Fruit fly (Drosophila melanogaster) whole organism, embryonic: Measurements from ENCODE around the gene CG42554.

ENCODE experiments used
- Ada2b ChIP-seq: fragments of 200-800 bp; sonication (Bioruptor generic); IDR thresholded peaks from 2 replicates; pipeline ENCODE4 v1.3.6; 2022; ENCODE audit warnings: missing biosample characterization, missing genetic modification characterization
- Atf6 ChIP-seq: fragments of 200-800 bp; sonication (Bioruptor generic); IDR thresholded peaks from 2 replicates; pipeline ENCODE4 v1.3.6; 2022; ENCODE audit warnings: missing biosample characterization, missing genetic modification characterization
- CG12299 ChIP-seq: fragments of 200-800 bp; sonication (Bioruptor generic); optimal IDR thresholded peaks from 2 replicates; lab custom pipeline; 2018; ENCODE audit warnings: missing biosample characterization, mild to moderate bottlenecking, missing genetic modification characterization
- CG13123 ChIP-seq: fragments of 200-800 bp; sonication (Bioruptor generic); optimal IDR thresholded peaks from 2 replicates; lab custom pipeline; 2016; ENCODE audit warnings: missing biosample characterization, missing genetic modification characterization
- CG13624 ChIP-seq: fragments of 200-800 bp; sonication (Bioruptor generic); optimal IDR thresholded peaks from 2 replicates; lab custom pipeline; 2016; ENCODE audit warnings: missing biosample characterization, missing genetic modification characterization
- CG14050 ChIP-seq: fragments of 200-800 bp; sonication (Bioruptor generic); IDR thresholded peaks from 3 replicates; pipeline ENCODE4 v1.3.6; 2022; ENCODE audit warnings: missing biosample characterization, missing genetic modification characterization
- CG14441 ChIP-seq: fragments of 200-800 bp; sonication (Bioruptor generic); IDR thresholded peaks from 2 replicates; pipeline ENCODE4 v1.3.6; 2022; ENCODE audit warnings: missing biosample characterization, missing genetic modification characterization
- CG15011 ChIP-seq: fragments of 200-800 bp; sonication (Bioruptor generic); optimal IDR thresholded peaks from 3 replicates; lab custom pipeline; 2018; ENCODE audit warnings: missing biosample characterization, mild to moderate bottlenecking, missing genetic modification characterization
- CG15073 ChIP-seq: fragments of 200-800 bp; sonication (Bioruptor generic); optimal IDR thresholded peaks from 2 replicates; lab custom pipeline; 2016; ENCODE audit warnings: missing biosample characterization, missing genetic modification characterization
- CG16863 ChIP-seq: fragments of 200-800 bp; sonication (Bioruptor generic); optimal IDR thresholded peaks from 3 replicates; lab custom pipeline; 2016; ENCODE audit warnings: missing biosample characterization, missing genetic modification characterization
- CG17186 ChIP-seq: fragments of 200-800 bp; sonication (Bioruptor generic); optimal IDR thresholded peaks from 3 replicates; lab custom pipeline; 2017; ENCODE audit warnings: missing biosample characterization, missing genetic modification reagents, missing genetic modification characterization
- CG2889 ChIP-seq: fragments of 200-800 bp; sonication (Bioruptor generic); IDR thresholded peaks from 3 replicates; pipeline ENCODE4 v1.3.6; 2022; ENCODE audit warnings: missing biosample characterization, missing genetic modification characterization
- CG3407 ChIP-seq: fragments of 200-800 bp; sonication (Bioruptor generic); optimal IDR thresholded peaks from 2 replicates; lab custom pipeline; 2018; ENCODE audit warnings: missing biosample characterization, mild to moderate bottlenecking, missing genetic modification characterization
- CG42726 ChIP-seq: fragments of 200-800 bp; sonication (Bioruptor generic); IDR thresholded peaks from 2 replicates; pipeline ENCODE4 v1.3.6; 2022; ENCODE audit warnings: missing biosample characterization, missing genetic modification characterization; ENCODE audit not compliant: partially characterized antibody
- CG4328 ChIP-seq: fragments of 200-800 bp; sonication (Bioruptor generic); optimal IDR thresholded peaks from 3 replicates; lab custom pipeline; 2017; ENCODE audit warnings: missing biosample characterization, missing genetic modification reagents, missing genetic modification characterization
- CG5245 ChIP-seq: fragments of 200-800 bp; sonication (Bioruptor generic); optimal IDR thresholded peaks from 3 replicates; lab custom pipeline; 2016; ENCODE audit warnings: missing biosample characterization, missing genetic modification characterization
- CG5953 ChIP-seq: fragments of 200-800 bp; sonication (Bioruptor generic); IDR thresholded peaks from 2 replicates; pipeline ENCODE4 v1.3.6; 2022; ENCODE audit warnings: missing biosample characterization, missing genetic modification characterization
- CG6689 ChIP-seq: fragments of 200-800 bp; sonication (Bioruptor generic); IDR thresholded peaks from 2 replicates; pipeline ENCODE4 v1.3.6; 2022; ENCODE audit warnings: missing biosample characterization, missing genetic modification characterization
- CG7987 ChIP-seq: fragments of 200-800 bp; sonication (Bioruptor generic); optimal IDR thresholded peaks from 2 replicates; lab custom pipeline; 2018; ENCODE audit warnings: missing biosample characterization, mild to moderate bottlenecking, missing genetic modification characterization, moderate library complexity
- CG8359 ChIP-seq: fragments of 200-800 bp; sonication (Bioruptor generic); optimal IDR thresholded peaks from 2 replicates; lab custom pipeline; 2017; ENCODE audit warnings: missing biosample characterization, mild to moderate bottlenecking, missing genetic modification characterization, borderline replicate concordance
- D19B ChIP-seq: fragments of 200-800 bp; sonication (Bioruptor generic); optimal IDR thresholded peaks from 2 replicates; lab custom pipeline; 2017; ENCODE audit warnings: missing biosample characterization, mild to moderate bottlenecking, missing genetic modification characterization
- Drgx ChIP-seq: fragments of 200-800 bp; sonication (Bioruptor generic); IDR thresholded peaks from 2 replicates; pipeline ENCODE4 v1.3.6; 2022; ENCODE audit warnings: missing biosample characterization, missing genetic modification characterization
- H2.0 ChIP-seq: fragments of 200-800 bp; sonication (Bioruptor generic); IDR thresholded peaks from 2 replicates; pipeline ENCODE4 v1.3.6; 2022; ENCODE audit warnings: missing biosample characterization, missing genetic modification characterization
- HLH3B ChIP-seq: fragments of 200-800 bp; sonication (Bioruptor generic); IDR thresholded peaks from 2 replicates; pipeline ENCODE4 v1.3.6; 2022; ENCODE audit warnings: missing biosample characterization, missing genetic modification characterization
- Hsf ChIP-seq: fragments of 200-800 bp; sonication (Bioruptor generic); optimal IDR thresholded peaks from 3 replicates; lab custom pipeline; 2016; ENCODE audit warnings: missing biosample characterization, missing genetic modification characterization
- MESR4 ChIP-seq: fragments of 200-800 bp; sonication (Bioruptor generic); optimal IDR thresholded peaks from 2 replicates; lab custom pipeline; 2018; ENCODE audit warnings: missing biosample characterization, mild to moderate bottlenecking, missing genetic modification characterization, moderate library complexity
- Max ChIP-seq: fragments of 200-800 bp; sonication (Bioruptor generic); optimal IDR thresholded peaks from 2 replicates; lab custom pipeline; 2016; ENCODE audit warnings: missing biosample characterization, mild to moderate bottlenecking, missing genetic modification characterization
- Mrtf ChIP-seq: fragments of 200-800 bp; sonication (Bioruptor generic); IDR thresholded peaks from 3 replicates; pipeline ENCODE4 v1.3.6; 2022; ENCODE audit warnings: missing biosample characterization, missing genetic modification characterization
- Rfx ChIP-seq: fragments of 200-800 bp; sonication (Bioruptor generic); IDR thresholded peaks from 2 replicates; pipeline ENCODE4 v1.3.6; 2022; ENCODE audit warnings: missing biosample characterization, missing genetic modification characterization
- Tbp ChIP-seq: fragments of >200 bp; optimal IDR thresholded peaks from 2 replicates; lab custom pipeline; 2018; ENCODE audit warnings: missing biosample characterization, missing genetic modification characterization
- amos ChIP-seq: fragments of 200-800 bp; sonication (Bioruptor generic); IDR thresholded peaks from 2 replicates; pipeline ENCODE4 v1.3.6; 2022; ENCODE audit warnings: missing biosample characterization, missing genetic modification characterization; ENCODE audit not compliant: partially characterized antibody
- br ChIP-seq: fragments of >200 bp; optimal IDR thresholded peaks from 2 replicates; lab custom pipeline; 2017
- cas ChIP-seq: fragments of 200-800 bp; sonication (Bioruptor generic); IDR thresholded peaks from 2 replicates; pipeline ENCODE4 v1.3.6; 2022; ENCODE audit warnings: missing biosample characterization, missing genetic modification characterization
- dan ChIP-seq: fragments of 200-800 bp; sonication (Bioruptor generic); IDR thresholded peaks from 2 replicates; pipeline ENCODE4 v1.3.6; 2022; ENCODE audit warnings: missing biosample characterization, missing genetic modification characterization
- fd3F ChIP-seq: fragments of 200-800 bp; sonication (Bioruptor generic); optimal IDR thresholded peaks from 2 replicates; lab custom pipeline; 2018; ENCODE audit warnings: missing biosample characterization, mild to moderate bottlenecking, missing genetic modification characterization, moderate library complexity
- her ChIP-seq: fragments of 200-800 bp; sonication (Bioruptor generic); optimal IDR thresholded peaks from 2 replicates; lab custom pipeline; 2016; ENCODE audit warnings: missing biosample characterization, missing genetic modification characterization
- jigr1 ChIP-seq: fragments of 200-800 bp; sonication (Bioruptor generic); IDR thresholded peaks from 3 replicates; pipeline ENCODE4 v1.3.6; 2022; ENCODE audit warnings: missing biosample characterization, missing genetic modification characterization
- lmd ChIP-seq: fragments of 200-800 bp; sonication (Bioruptor generic); IDR thresholded peaks from 2 replicates; pipeline ENCODE4 v1.3.6; 2022; ENCODE audit warnings: missing biosample characterization, missing genetic modification characterization
- luna ChIP-seq: fragments of 200-800 bp; sonication (Bioruptor generic); optimal IDR thresholded peaks from 2 replicates; lab custom pipeline; 2016; ENCODE audit warnings: missing biosample characterization, missing genetic modification characterization
- maf-S ChIP-seq: fragments of 200-800 bp; sonication (Bioruptor generic); optimal IDR thresholded peaks from 2 replicates; lab custom pipeline; 2016; ENCODE audit warnings: missing biosample characterization, missing genetic modification characterization
- nerfin-1 ChIP-seq: fragments of 200-800 bp; sonication (Bioruptor generic); optimal IDR thresholded peaks from 3 replicates; lab custom pipeline; 2019; ENCODE audit warnings: missing biosample characterization, mild to moderate bottlenecking, missing genetic modification characterization, moderate library complexity
- nom ChIP-seq: fragments of 200-800 bp; sonication (Bioruptor generic); optimal IDR thresholded peaks from 2 replicates; lab custom pipeline; 2017; ENCODE audit warnings: missing biosample characterization, missing genetic modification characterization, mild to moderate bottlenecking, moderate library complexity, missing genetic modification reagents
- psq ChIP-seq: fragments of 200-800 bp; sonication (Bioruptor generic); optimal IDR thresholded peaks from 2 replicates; lab custom pipeline; 2017; ENCODE audit warnings: missing biosample characterization, missing genetic modification characterization
- rib ChIP-seq: fragments of 200-800 bp; sonication (Bioruptor generic); IDR thresholded peaks from 2 replicates; pipeline ENCODE4 v1.3.6; 2022; ENCODE audit warnings: missing biosample characterization, missing genetic modification characterization
- slbo ChIP-seq: fragments of 200-800 bp; sonication (Bioruptor generic); IDR thresholded peaks from 2 replicates; pipeline ENCODE4 v1.3.6; 2022; ENCODE audit warnings: missing biosample characterization, missing genetic modification characterization
- sob ChIP-seq: fragments of 200-800 bp; sonication (Bioruptor generic); IDR thresholded peaks from 2 replicates; pipeline ENCODE4 v1.3.6; 2022; ENCODE audit warnings: missing biosample characterization, missing genetic modification characterization
- stwl ChIP-seq: fragments of 200-800 bp; sonication (Bioruptor generic); optimal IDR thresholded peaks from 3 replicates; lab custom pipeline; 2018; ENCODE audit warnings: missing biosample characterization, mild to moderate bottlenecking, missing genetic modification characterization, moderate library complexity
- tap ChIP-seq: fragments of 200-800 bp; optimal IDR thresholded peaks from 3 replicates; lab custom pipeline; 2019; ENCODE audit warnings: missing biosample characterization, mild to moderate bottlenecking, missing genetic modification characterization, moderate library complexity
- unc-4 ChIP-seq: fragments of 200-800 bp; sonication (Bioruptor generic); IDR thresholded peaks from 2 replicates; pipeline ENCODE4 v1.3.6; 2022; ENCODE audit warnings: missing biosample characterization, missing genetic modification characterization; ENCODE audit not compliant: partially characterized antibody
- zen2 ChIP-seq: fragments of 200-800 bp; sonication (Bioruptor generic); IDR thresholded peaks from 3 replicates; pipeline ENCODE4 v1.3.6; 2022; ENCODE audit warnings: missing biosample characterization, missing genetic modification characterization; ENCODE audit not compliant: partially characterized antibody

CG42554 gene

DNA sequence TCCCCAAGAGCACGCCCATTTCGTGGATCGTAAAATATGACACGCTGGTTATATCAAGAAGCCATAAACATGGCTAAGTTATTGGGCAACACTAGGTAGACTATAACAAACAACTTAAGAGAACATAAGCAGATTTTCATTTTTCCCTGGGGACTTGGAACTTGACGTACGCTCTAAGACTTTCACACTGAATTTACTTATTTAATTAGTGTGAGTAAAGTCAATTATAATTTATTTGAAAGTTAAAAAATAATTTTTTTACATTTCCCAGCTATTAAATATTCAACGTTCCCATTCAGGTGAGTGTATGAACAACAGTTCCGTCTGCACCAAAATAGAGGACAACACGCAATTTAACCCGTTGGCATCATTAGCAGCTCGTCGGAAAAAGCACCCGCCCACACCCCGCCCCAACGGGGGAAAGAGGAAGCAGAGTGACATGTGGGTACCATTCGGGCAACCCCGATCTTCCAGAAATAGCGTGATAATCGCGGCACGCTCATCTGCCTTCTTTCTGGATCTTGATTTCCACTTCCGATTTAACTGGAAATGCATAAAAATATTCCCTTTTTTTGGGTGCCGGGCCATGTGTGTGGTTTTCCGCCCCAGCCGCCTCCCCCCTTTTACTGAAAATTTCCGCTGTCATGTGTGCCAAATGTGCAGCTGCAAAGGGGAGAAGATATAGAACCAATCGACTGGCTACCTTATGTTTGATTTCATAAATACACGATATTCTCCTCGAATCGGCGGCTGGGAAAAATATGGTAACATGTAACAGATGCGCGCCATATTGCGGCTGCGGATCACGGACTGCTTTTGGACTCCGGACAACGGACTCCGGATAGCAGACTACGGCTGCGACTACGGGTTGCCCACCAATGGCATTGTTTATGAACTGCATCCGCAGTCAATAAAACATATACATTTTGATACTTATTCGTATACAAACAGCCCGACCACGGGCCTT lies 20.0 kb upstream of the CG42554 start (continued):
- TF ChIP-seq unc-4 (GFP tag; lab: Robert Waterston, UW) (no peak), her (GFP tag; lab: Kevin White, UChicago) (no peak), Ada2b (GFP tag; lab: Robert Waterston, UW) (no peak; the same call in 1 of the 2 replicates), CG12299 (tag; lab: Kevin White, UChicago) (no peak), fd3F (GFP tag; lab: Kevin White, UChicago) (no peak), MESR4 (no peak), CG15073 (no peak), Tbp (GFP tag; lab: Kevin White, UChicago) (no peak), amos (no peak), H2.0 (GFP tag; lab: Robert Waterston, UW) (peak; percentile 55), CG6689 (peak; percentile 49; the same call in 1 of the 2 replicates), CG13624 (GFP tag; lab: Kevin White, UChicago) (no peak), CG13123 (GFP tag; lab: Kevin White, UChicago) (no peak), br (no peak), HLH3B (GFP tag; lab: Robert Waterston, UW) (peak; percentile 53; the same call in 1 of the 2 replicates), CG4328 (peak; percentile 15), CG5245 (GFP tag; lab: Kevin White, UChicago) (no peak), Rfx (GFP tag; lab: Robert Waterston, UW) (peak; percentile 47), stwl (no peak), nom (GFP tag; lab: Kevin White, UChicago) (no peak), nerfin-1 (tag; lab: Kevin White, UChicago) (no peak), rib (GFP tag; lab: Robert Waterston, UW) (no peak), maf-S (GFP tag; lab: Kevin White, UChicago) (no peak), jigr1 (GFP tag; lab: Robert Waterston, UW) (no peak), Mrtf (GFP tag; lab: Robert Waterston, UW) (no peak), CG17186 (GFP tag; lab: Kevin White, UChicago) (no peak), sob (GFP tag; lab: Robert Waterston, UW) (peak; percentile 14; the same call in 1 of the 2 replicates), luna (GFP tag; lab: Kevin White, UChicago) (no peak), Max (GFP tag; lab: Kevin White, UChicago) (no peak), CG14441 (GFP tag; lab: Robert Waterston, UW) (peak; percentile 35; the same call in 1 of the 2 replicates), Drgx (GFP tag; lab: Robert Waterston, UW) (no peak), CG14050 (GFP tag; lab: Robert Waterston, UW) (peak; percentile 65), CG8359 (GFP tag; lab: Kevin White, UChicago) (no peak), zen2 (GFP tag; lab: Robert Waterston, UW) (no peak), CG2889 (GFP tag; lab: Robert Waterston, UW) (no peak), cas (GFP tag; lab: Robert Waterston, UW) (no peak), CG42726 (GFP tag; lab: Robert Waterston, UW) (no peak), CG5953 (GFP tag; lab: Robert Waterston, UW) (no peak), Hsf (GFP tag; lab: Kevin White, UChicago) (no peak), slbo (GFP tag; lab: Robert Waterston, UW) (peak; percentile 56), CG7987 (GFP tag; lab: Kevin White, UChicago) (no peak), CG3407 (no peak), Atf6 (GFP tag; lab: Robert Waterston, UW) (no peak; the same call in 1 of the 2 replicates), CG15011 (GFP tag; lab: Kevin White, UChicago) (no peak), tap (tag; lab: Kevin White, UChicago) (peak; percentile 38), lmd (GFP tag; lab: Robert Waterston, UW) (peak; percentile 58), CG16863 (GFP tag; lab: Kevin White, UChicago) (no peak), dan (GFP tag; lab: Robert Waterston, UW) (no peak), psq (GFP tag; lab: Kevin White, UChicago) (no peak), D19B (GFP tag; lab: Kevin White, UChicago) (peak; percentile 1)
